Fruit fly (Drosophila melanogaster) whole organism, embryonic: ENCODE data around the gene pyd.
A peak's percentile ranks its signal among the peaks of the same experiment; 100 is the strongest.

ENCODE experiments used
- Abd-B ChIP-seq: fragments of 200-800 bp; sonication (Bioruptor generic); optimal IDR thresholded peaks from 2 replicates; lab custom pipeline; 2018; ENCODE audit warnings: missing biosample characterization, mild to moderate bottlenecking, missing genetic modification characterization, moderate library complexity
- B-H2 ChIP-seq: fragments of 200-800 bp; sonication (Bioruptor generic); optimal IDR thresholded peaks from 2 replicates; lab custom pipeline; 2018; ENCODE audit warnings: missing biosample characterization, mild to moderate bottlenecking, missing genetic modification characterization
- CG11696 ChIP-seq: fragments of 200-800 bp; sonication (Bioruptor generic); IDR thresholded peaks from 2 replicates; pipeline ENCODE4 v1.3.6; 2022; ENCODE audit warnings: missing biosample characterization, missing genetic modification characterization
- CG12071 ChIP-seq: fragments of 200-800 bp; sonication (Bioruptor generic); optimal IDR thresholded peaks from 3 replicates; lab custom pipeline; 2018; ENCODE audit warnings: missing biosample characterization, mild to moderate bottlenecking, missing genetic modification characterization
- CG12299 ChIP-seq: fragments of 200-800 bp; sonication (Bioruptor generic); optimal IDR thresholded peaks from 2 replicates; lab custom pipeline; 2018; ENCODE audit warnings: missing biosample characterization, mild to moderate bottlenecking, missing genetic modification characterization
- CG12769 ChIP-seq: fragments of 200-800 bp; sonication (Bioruptor generic); optimal IDR thresholded peaks from 2 replicates; lab custom pipeline; 2019; ENCODE audit warnings: missing biosample characterization, mild to moderate bottlenecking, missing genetic modification characterization, moderate library complexity
- CG13624 ChIP-seq: fragments of 200-800 bp; sonication (Bioruptor generic); optimal IDR thresholded peaks from 2 replicates; lab custom pipeline; 2016; ENCODE audit warnings: missing biosample characterization, missing genetic modification characterization
- CG15269 ChIP-seq: fragments of 200-800 bp; sonication (Bioruptor generic); optimal IDR thresholded peaks from 2 replicates; lab custom pipeline; 2018; ENCODE audit warnings: missing biosample characterization, mild to moderate bottlenecking, missing genetic modification characterization, moderate library complexity
- CG15479 ChIP-seq: fragments of 200-800 bp; sonication (Bioruptor generic); optimal IDR thresholded peaks from 3 replicates; lab custom pipeline; 2019; ENCODE audit warnings: missing biosample characterization, mild to moderate bottlenecking, missing genetic modification characterization, moderate library complexity
- CG17802 ChIP-seq: fragments of 200-800 bp; sonication (Bioruptor generic); optimal IDR thresholded peaks from 2 replicates; lab custom pipeline; 2018; ENCODE audit warnings: missing biosample characterization, mild to moderate bottlenecking, missing genetic modification characterization, moderate library complexity
- CG1792 ChIP-seq: fragments of 200-800 bp; sonication (Bioruptor generic); optimal IDR thresholded peaks from 2 replicates; lab custom pipeline; 2016; ENCODE audit warnings: missing biosample characterization, missing genetic modification characterization
- CG18599 ChIP-seq: fragments of 200-800 bp; sonication (Bioruptor generic); optimal IDR thresholded peaks from 3 replicates; lab custom pipeline; 2017; ENCODE audit warnings: missing biosample characterization, missing genetic modification characterization, mild to moderate bottlenecking, moderate library complexity, missing genetic modification reagents
- CG18619 ChIP-seq: fragments of 200-800 bp; sonication (Bioruptor generic); optimal IDR thresholded peaks from 3 replicates; lab custom pipeline; 2017; ENCODE audit warnings: missing biosample characterization, mild to moderate bottlenecking, missing genetic modification characterization
- CG18764 ChIP-seq: fragments of 200-800 bp; sonication (Bioruptor generic); optimal IDR thresholded peaks from 3 replicates; lab custom pipeline; 2016; ENCODE audit warnings: missing biosample characterization, missing genetic modification characterization
- CG2116 ChIP-seq: fragments of 200-800 bp; sonication (Bioruptor generic); optimal IDR thresholded peaks from 3 replicates; lab custom pipeline; 2018; ENCODE audit warnings: missing biosample characterization, mild to moderate bottlenecking, missing genetic modification characterization
- CG2875 ChIP-seq: fragments of 200-800 bp; sonication (Bioruptor generic); optimal IDR thresholded peaks from 2 replicates; lab custom pipeline; 2017; ENCODE audit warnings: missing biosample characterization, mild to moderate bottlenecking, missing genetic modification characterization, missing genetic modification reagents
- CG3163 ChIP-seq: fragments of 200-800 bp; sonication (Bioruptor generic); optimal IDR thresholded peaks from 3 replicates; lab custom pipeline; 2016; ENCODE audit warnings: missing biosample characterization, missing genetic modification characterization
- CG34376 ChIP-seq: fragments of 200-800 bp; sonication (Bioruptor generic); optimal IDR thresholded peaks from 2 replicates; lab custom pipeline; 2018; ENCODE audit warnings: missing biosample characterization, mild to moderate bottlenecking, missing genetic modification characterization
- CG5953 ChIP-seq: fragments of 200-800 bp; sonication (Bioruptor generic); IDR thresholded peaks from 2 replicates; pipeline ENCODE4 v1.3.6; 2022; ENCODE audit warnings: missing biosample characterization, missing genetic modification characterization
- CG7987 ChIP-seq: fragments of 200-800 bp; sonication (Bioruptor generic); optimal IDR thresholded peaks from 2 replicates; lab custom pipeline; 2018; ENCODE audit warnings: missing biosample characterization, mild to moderate bottlenecking, missing genetic modification characterization, moderate library complexity
- CG8290 ChIP-seq, 3 experiments: fragments of 200-800 bp; sonication (Bioruptor generic); optimal IDR thresholded peaks; 2 replicates each; lab custom pipeline; 2016 to 2019; ENCODE audit warnings: missing biosample characterization in 3 of 3, missing genetic modification characterization in 3 of 3, mild to moderate bottlenecking in 2 of 3, moderate library complexity in 1 of 3
- CG8924 ChIP-seq: fragments of 200-800 bp; optimal IDR thresholded peaks from 3 replicates; lab custom pipeline; 2019; ENCODE audit warnings: missing biosample characterization, mild to moderate bottlenecking, missing genetic modification characterization, moderate library complexity
- CG8944 ChIP-seq: fragments of 200-800 bp; sonication (Bioruptor generic); optimal IDR thresholded peaks from 3 replicates; lab custom pipeline; 2016; ENCODE audit warnings: missing biosample characterization, missing genetic modification characterization
- CkIIα-i1 ChIP-seq: fragments of 200-800 bp; sonication (Bioruptor generic); IDR thresholded peaks from 2 replicates; pipeline ENCODE4 v1.3.6; 2022; ENCODE audit warnings: missing biosample characterization, missing genetic modification characterization
- CrebB ChIP-seq: fragments of 200-800 bp; sonication (Bioruptor generic); optimal IDR thresholded peaks from 3 replicates; lab custom pipeline; 2018; ENCODE audit warnings: missing biosample characterization, mild to moderate bottlenecking, missing genetic modification characterization
- Dfd ChIP-seq, 2 experiments: fragments of >200 bp; optimal IDR thresholded peaks; 2 replicates each; lab custom pipeline; 2017; ENCODE audit warnings: missing biosample characterization in 2 of 2, missing genetic modification characterization in 2 of 2
- Doc3 ChIP-seq: fragments of 200-800 bp; sonication (Bioruptor generic); IDR thresholded peaks from 3 replicates; pipeline ENCODE4 v1.3.6; 2022; ENCODE audit warnings: missing biosample characterization, missing genetic modification characterization; ENCODE audit not compliant: partially characterized antibody
- NfI ChIP-seq: fragments of 200-800 bp; sonication (Bioruptor generic); optimal IDR thresholded peaks from 3 replicates; lab custom pipeline; 2018; ENCODE audit warnings: missing biosample characterization, mild to moderate bottlenecking, missing genetic modification characterization, moderate library complexity
- Opbp ChIP-seq: fragments of 200-800 bp; sonication (Bioruptor generic); IDR thresholded peaks from 3 replicates; pipeline ENCODE4 v1.3.6; 2022; ENCODE audit warnings: missing biosample characterization, missing genetic modification characterization; ENCODE audit not compliant: partially characterized antibody
- PHDP ChIP-seq: fragments of 200-800 bp; sonication (Bioruptor generic); optimal IDR thresholded peaks from 3 replicates; lab custom pipeline; 2018; ENCODE audit warnings: missing biosample characterization, mild to moderate bottlenecking, missing genetic modification characterization, moderate library complexity
- Sox100B ChIP-seq: fragments of 200-800 bp; sonication (Bioruptor generic); optimal IDR thresholded peaks from 3 replicates; lab custom pipeline; 2018; ENCODE audit warnings: missing biosample characterization, mild to moderate bottlenecking, missing genetic modification characterization
- Sox102F ChIP-seq: fragments of 200-800 bp; sonication (Bioruptor generic); optimal IDR thresholded peaks from 2 replicates; lab custom pipeline; 2018; ENCODE audit warnings: missing biosample characterization, mild to moderate bottlenecking, missing genetic modification characterization, moderate library complexity
- ato ChIP-seq: fragments of 200-800 bp; sonication (Bioruptor generic); IDR thresholded peaks from 2 replicates; pipeline ENCODE4 v1.3.6; 2022; ENCODE audit warnings: missing biosample characterization, missing genetic modification characterization; ENCODE audit not compliant: partially characterized antibody
- chm ChIP-seq: fragments of 200-800 bp; sonication (Bioruptor generic); IDR thresholded peaks from 2 replicates; pipeline ENCODE4 v1.3.6; 2022; ENCODE audit warnings: missing biosample characterization, missing genetic modification characterization
- ci ChIP-seq: fragments of 200-800 bp; sonication (Bioruptor generic); IDR thresholded peaks from 3 replicates; pipeline ENCODE4 v1.3.6; 2022; ENCODE audit warnings: missing biosample characterization, missing genetic modification characterization
- crol ChIP-seq: fragments of 200-800 bp; sonication (Bioruptor generic); IDR thresholded peaks from 2 replicates; pipeline ENCODE4 v1.3.6; 2022; ENCODE audit warnings: missing biosample characterization, missing genetic modification characterization
- cwo ChIP-seq: fragments of 200-800 bp; sonication (Bioruptor generic); optimal IDR thresholded peaks from 3 replicates; lab custom pipeline; 2017; ENCODE audit warnings: missing biosample characterization, missing genetic modification characterization, mild to moderate bottlenecking, moderate library complexity, missing genetic modification reagents
- dati ChIP-seq: fragments of 200-800 bp; sonication (Bioruptor generic); IDR thresholded peaks from 2 replicates; pipeline ENCODE4 v1.3.6; 2022; ENCODE audit warnings: missing biosample characterization, missing genetic modification characterization
- dimm ChIP-seq: fragments of 200-800 bp; sonication (Bioruptor generic); IDR thresholded peaks from 2 replicates; pipeline ENCODE4 v1.3.6; 2022; ENCODE audit warnings: missing biosample characterization, missing genetic modification characterization
- fu2 ChIP-seq: fragments of 200-800 bp; sonication (Bioruptor generic); optimal IDR thresholded peaks from 2 replicates; lab custom pipeline; 2016; ENCODE audit warnings: missing biosample characterization, missing genetic modification characterization
- grn ChIP-seq: fragments of 200-800 bp; sonication (Bioruptor generic); optimal IDR thresholded peaks from 3 replicates; lab custom pipeline; 2017; ENCODE audit warnings: missing biosample characterization, missing genetic modification characterization
- gro ChIP-seq: fragments of 200-800 bp; sonication (Bioruptor generic); optimal IDR thresholded peaks from 2 replicates; lab custom pipeline; 2016; ENCODE audit warnings: missing biosample characterization, missing genetic modification characterization
- kay ChIP-seq: fragments of 200-800 bp; sonication (Bioruptor generic); optimal IDR thresholded peaks from 2 replicates; lab custom pipeline; 2016; ENCODE audit warnings: missing biosample characterization, missing genetic modification characterization
- mirr ChIP-seq: fragments of 200-800 bp; sonication (Bioruptor generic); optimal IDR thresholded peaks from 3 replicates; lab custom pipeline; 2018; ENCODE audit warnings: missing biosample characterization, mild to moderate bottlenecking, missing genetic modification characterization
- sd ChIP-seq: fragments of 200-800 bp; sonication (Bioruptor generic); optimal IDR thresholded peaks from 3 replicates; lab custom pipeline; 2018; ENCODE audit warnings: missing biosample characterization, mild to moderate bottlenecking, missing genetic modification characterization, moderate library complexity
- sug ChIP-seq: fragments of 200-800 bp; optimal IDR thresholded peaks from 2 replicates; lab custom pipeline; 2019; ENCODE audit warnings: missing biosample characterization, mild to moderate bottlenecking, missing genetic modification characterization, moderate library complexity
- tna ChIP-seq: fragments of 200-800 bp; sonication (Bioruptor generic); IDR thresholded peaks from 2 replicates; pipeline ENCODE4 v1.3.6; 2022; ENCODE audit warnings: missing biosample characterization, missing genetic modification characterization; ENCODE audit not compliant: partially characterized antibody
- toy ChIP-seq: fragments of 200-800 bp; sonication (Bioruptor generic); IDR thresholded peaks from 2 replicates; pipeline ENCODE4 v1.3.6; 2022; ENCODE audit warnings: missing biosample characterization, missing genetic modification characterization
- usp ChIP-seq: fragments of >200 bp; optimal IDR thresholded peaks from 2 replicates; lab custom pipeline; 2017; ENCODE audit warnings: missing biosample characterization, missing genetic modification characterization

The pyd gene

DNA sequence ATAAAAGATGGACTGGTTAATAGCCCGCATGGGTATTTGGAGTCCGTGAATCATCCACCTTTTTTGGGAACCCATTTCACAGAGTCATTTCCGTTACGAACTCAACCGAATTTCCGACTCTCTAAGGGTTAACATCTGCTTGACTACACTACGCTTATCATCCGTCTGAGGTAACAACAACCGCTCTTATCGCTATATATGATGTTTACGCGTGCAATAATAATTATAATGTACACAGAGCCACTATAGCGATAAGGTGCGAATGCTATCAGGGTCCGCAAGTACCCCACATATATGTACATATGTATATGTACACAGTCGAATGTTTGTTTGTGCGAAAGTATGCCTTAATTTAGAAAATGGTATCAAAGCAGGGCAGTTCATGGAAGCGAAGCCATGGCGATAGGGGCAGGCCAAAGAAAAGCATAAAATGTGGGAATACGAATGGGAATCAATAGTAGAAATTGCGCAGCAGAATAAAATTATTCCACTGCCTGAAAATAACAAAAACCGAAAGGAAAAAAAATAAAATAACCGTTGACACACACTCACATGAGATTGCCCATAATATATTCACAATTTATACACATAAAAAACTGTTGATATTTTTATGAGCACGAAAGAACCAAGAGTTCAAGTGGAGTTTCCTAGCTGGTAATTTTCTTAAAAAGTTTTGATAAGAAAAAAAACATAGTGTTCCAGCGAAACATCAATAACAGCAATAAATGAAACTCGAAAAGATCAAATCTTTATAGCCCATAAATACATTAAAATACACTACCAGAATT lies 121.1 kb downstream of the pyd start (continued):
- no peak for TF ChIP-seq dimm (GFP tag; lab: Robert Waterston, UW)
- no peak for TF ChIP-seq Opbp
- no peak for TF ChIP-seq ato (GFP tag; lab: Robert Waterston, UW)
- peak; percentile 77 for TF ChIP-seq CG15269 (tag; lab: Kevin White, UChicago)
- TF ChIP-seq CG13624 (GFP tag; lab: Kevin White, UChicago): peak; percentile 97
- peak; percentile 67 for TF ChIP-seq CG8924 (tag; lab: Kevin White, UChicago)
- peak; percentile 25 for TF ChIP-seq CG17802 (tag; lab: Kevin White, UChicago)
- TF ChIP-seq CG1792 (GFP tag; lab: Kevin White, UChicago): peak; percentile 87
- TF ChIP-seq kay (GFP tag; lab: Kevin White, UChicago): peak; percentile 43
- TF ChIP-seq CG15479 (GFP tag; lab: Kevin White, UChicago): peak; percentile 88
- TF ChIP-seq CG5953 (GFP tag; lab: Robert Waterston, UW): peak; percentile 76
- peak; percentile 98 for TF ChIP-seq CG12071 (GFP tag; lab: Kevin White, UChicago)
- TF ChIP-seq Abd-B (GFP tag; lab: Kevin White, UChicago): peak; percentile 72
- peak; percentile 14; the same call in 1 of the 2 replicates for TF ChIP-seq toy (GFP tag; lab: Robert Waterston, UW)
- peak; percentile 66 for TF ChIP-seq Sox102F
- peak; percentile 89 for TF ChIP-seq CG18764 (GFP tag; lab: Kevin White, UChicago)
- peak; percentile 92 for TF ChIP-seq PHDP
- peak; percentile 79 for TF ChIP-seq NfI (GFP tag; lab: Kevin White, UChicago)
- no peak for TF ChIP-seq tna (GFP tag; lab: Robert Waterston, UW)
- peak; percentile 99 for TF ChIP-seq CG34376 (GFP tag; lab: Kevin White, UChicago)
- TF ChIP-seq CG3163 (GFP tag; lab: Kevin White, UChicago): peak; percentile 57
- peak; percentile 93 for TF ChIP-seq CG12299 (tag; lab: Kevin White, UChicago)
- TF ChIP-seq CG8944 (GFP tag; lab: Kevin White, UChicago): peak; percentile 55
- TF ChIP-seq CkIIα-i1 (GFP tag; lab: Robert Waterston, UW): no peak
- TF ChIP-seq Sox100B: peak; percentile 75
- peak; percentile 57; the same call in 1 of the 2 replicates for TF ChIP-seq dati
- peak; percentile 14 for TF ChIP-seq fu2 (GFP tag; lab: Kevin White, UChicago)
- TF ChIP-seq usp (GFP tag; lab: Kevin White, UChicago): no peak
- peak; percentile 73 for TF ChIP-seq CG11696
- TF ChIP-seq sd: peak; percentile 78
- peak; percentile 90 for TF ChIP-seq CG18619 (GFP tag; lab: Kevin White, UChicago)
- no peak for TF ChIP-seq Dfd (GFP tag; optimal IDR thresholded peaks at IDR 0.05; lab: Kevin White, UChicago)
- no peak; the same call in 1 of the 2 replicates for TF ChIP-seq crol
- peak; percentile 93 for TF ChIP-seq CG2875 (GFP tag; lab: Kevin White, UChicago)

DNA sequence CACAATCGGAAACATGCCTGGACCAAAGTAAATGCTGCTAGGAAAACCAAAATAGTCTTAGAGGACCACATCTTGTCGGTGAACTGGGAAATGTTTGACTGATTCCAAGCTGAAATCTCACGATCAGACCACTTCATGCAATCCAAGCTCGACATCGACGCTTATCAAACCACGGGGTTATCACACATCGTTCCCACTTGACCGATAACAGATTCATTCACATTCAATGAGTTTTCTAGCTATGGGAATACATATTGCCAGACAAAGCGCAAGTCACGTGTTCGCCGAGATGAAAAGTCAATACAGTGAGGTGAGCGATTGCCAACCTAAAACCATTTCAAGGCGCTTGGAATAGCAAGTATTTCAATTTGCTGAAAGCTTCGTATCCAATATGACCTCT lies 122.0 kb downstream of the pyd start:
- TF ChIP-seq Doc3 (no peak), CG18599 (peak; percentile 19), grn (GFP tag; lab: Kevin White, UChicago) (peak; percentile 46), B-H2 (GFP tag; lab: Kevin White, UChicago) (peak; percentile 16), CG2116 (GFP tag; lab: Kevin White, UChicago) (no peak), CG7987 (peak; percentile 49), CG12769 (tag; lab: Kevin White, UChicago) (peak; percentile 20), sug (tag; lab: Kevin White, UChicago) (peak; percentile 54), cwo (GFP tag; lab: Kevin White, UChicago) (peak; percentile 91), gro (peak; percentile 27), CG8290 (GFP tag; optimal IDR thresholded peaks at IDR 0.05; lab: Kevin White, UChicago) (no peak), CG8290 (tag; optimal IDR thresholded peaks at IDR 0.05; lab: Kevin White, UChicago) (peak in 1 of 2 experiments; percentile 24), chm (GFP tag; lab: Robert Waterston, UW) (no peak), tna (GFP tag; lab: Robert Waterston, UW) (no peak), mirr (GFP tag; lab: Kevin White, UChicago) (peak; percentile 57), ci (GFP tag; lab: Robert Waterston, UW) (peak; percentile 44; the same call in 1 of the 3 replicates), CrebB (tag; lab: Kevin White, UChicago) (peak; percentile 7)
